Fruit fly (Drosophila melanogaster) Kc167 (cell line): Measurements from ENCODE around the gene CAH6.

Experiments used
- Sin3A ChIP-seq: fragments of >200 bp; optimal IDR thresholded peaks from 2 replicates; lab custom pipeline; 2018; ENCODE audit warnings: missing external identifiers
- psq ChIP-seq: fragments of >200 bp; optimal IDR thresholded peaks from 2 replicates; lab custom pipeline; 2017; ENCODE audit warnings: missing external identifiers

DNA sequence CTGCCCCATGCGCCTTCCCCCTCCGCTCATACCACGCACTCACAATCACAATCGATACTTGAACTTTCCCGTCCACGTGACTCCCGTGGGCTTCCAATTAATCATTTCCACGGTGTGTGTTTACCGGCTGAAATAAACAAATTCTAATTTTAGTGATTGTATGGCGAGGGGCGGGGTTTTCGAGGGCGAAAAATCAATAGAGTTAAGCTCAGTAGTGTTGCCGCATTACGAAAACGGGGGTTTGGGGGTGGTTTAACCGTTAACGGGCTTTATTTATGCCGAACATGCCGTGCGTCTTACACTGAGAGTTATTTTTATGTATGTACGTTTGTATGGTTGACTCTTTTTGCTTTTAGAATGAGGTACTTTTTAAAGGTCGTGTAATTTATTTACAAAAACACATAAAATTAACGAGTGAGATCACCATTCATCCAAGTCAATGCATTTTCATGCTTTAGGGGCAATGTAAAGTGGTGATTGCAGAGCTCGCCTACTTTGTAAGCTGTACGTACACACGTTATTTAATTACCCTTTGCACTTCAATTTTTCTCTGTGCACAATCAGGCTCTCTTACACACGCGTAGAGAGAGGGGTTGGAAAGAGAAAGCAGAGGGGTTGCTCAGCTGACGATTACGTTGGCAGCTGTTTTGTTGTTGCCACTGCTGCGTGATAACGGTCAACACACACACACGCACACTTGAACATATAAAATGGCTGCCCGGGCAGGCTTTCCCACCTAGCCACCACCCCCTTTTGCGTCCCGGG lies 35.1 kb upstream of the CAH6 start:
- TF ChIP-seq Sin3A (lab: Kevin White, UChicago), result no peak
- no peak for TF ChIP-seq psq (lab: Kevin White, UChicago)
